Worm (Caenorhabditis elegans): ENCODE measurements around the gene F22E5.9.
"Not testable (repeated sequence)": the region's sequence is repeated elsewhere in the genome, so short reads cannot be mapped to it uniquely, and the experiment has no call there.

Gene F22E5.9

DNA sequence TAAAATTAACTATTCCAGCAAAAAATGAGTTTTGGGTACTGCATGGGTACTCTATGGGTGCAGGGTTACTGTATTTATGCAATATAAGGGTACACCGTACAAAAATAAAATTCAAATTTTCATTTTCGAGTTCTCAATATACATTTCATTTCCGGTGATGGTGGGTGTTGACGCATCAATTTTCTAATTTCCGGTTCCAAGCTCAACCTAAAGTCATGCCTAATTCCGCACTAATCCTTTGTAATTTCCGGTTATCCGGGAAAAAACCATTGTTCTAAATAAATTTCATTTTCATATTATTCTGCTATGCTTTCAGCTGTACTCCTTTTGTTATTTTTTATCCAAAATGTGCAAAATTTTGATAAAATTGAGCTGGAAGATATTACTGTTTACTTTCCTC is 21.2 kb downstream of the F22E5.9 start, which contains the start of gene gcy-21:
TSS of gene gcy-21 (plus strand) at position 301 of the 400 bp plus-strand sequence.
- TF ChIP-seq ceh-14 (tag; optimal IDR thresholded peaks at IDR 0.05): no peak
- no peak for TF ChIP-seq unc-55 (GFP tag; optimal IDR thresholded peaks at IDR 0.05)
- TF ChIP-seq lim-6 (tag; optimal IDR thresholded peaks at IDR 0.05): no peak
- no peak for TF ChIP-seq ceh-22 (tag; optimal IDR thresholded peaks at IDR 0.05)
- no peak for TF ChIP-seq C38D4.7 (GFP tag; optimal IDR thresholded peaks at IDR 0.05)
- no peak for TF ChIP-seq elt-2 (tag; optimal IDR thresholded peaks at IDR 0.05)
- no peak for TF ChIP-seq nhr-11 (tag; optimal IDR thresholded peaks at IDR 0.05)

DNA sequence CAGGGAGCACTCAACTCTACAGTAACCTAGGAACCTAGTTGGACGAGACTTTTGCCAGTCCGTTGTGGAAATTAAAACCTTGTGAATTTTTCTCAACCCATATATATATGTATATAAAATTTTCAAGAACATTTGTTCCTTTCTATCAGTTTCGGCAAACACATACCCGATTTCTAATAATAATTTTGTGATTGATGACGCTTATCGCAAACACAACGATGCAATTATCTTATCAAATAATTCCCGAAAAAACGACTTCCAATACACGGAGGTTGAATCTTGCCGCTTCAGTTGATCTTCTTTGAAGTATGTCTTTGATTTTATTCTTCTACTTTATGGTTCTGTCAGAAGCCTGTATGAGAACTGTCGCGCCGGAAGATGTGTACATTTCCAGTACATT is 26.9 kb downstream of the F22E5.9 start, which contains the start of gene F22E5.2:
TSS of gene F22E5.2 (plus strand) at position 301 of the 400 bp plus-strand sequence.
- not testable (repeated sequence) for TF ChIP-seq ceh-2, ceh-30, rnt-1 (tag; optimal IDR thresholded peaks at IDR 0.05)

DNA sequence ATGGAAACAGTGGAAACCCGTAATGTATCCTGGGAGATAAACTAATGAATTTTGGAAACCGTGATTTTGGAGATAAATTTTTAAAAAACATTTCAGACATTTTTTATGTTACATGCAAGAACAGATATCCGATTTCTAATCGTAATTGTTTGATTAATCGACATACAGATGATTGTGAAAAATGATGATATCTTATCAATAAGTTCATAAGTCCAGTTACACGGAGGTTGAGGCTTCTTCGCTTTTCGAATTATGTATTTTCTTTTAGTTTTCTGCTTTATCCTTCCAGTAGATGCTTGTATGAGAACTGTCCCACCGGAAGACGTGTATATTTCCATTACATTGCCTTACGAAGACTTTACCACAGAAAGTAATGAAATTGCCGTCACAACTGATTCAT is 27.4 kb downstream of the F22E5.9 start, which contains the start of gene F22E5.22:
TSS of gene F22E5.22 (plus strand) at position 301 of the 400 bp plus-strand sequence.
- TF ChIP-seq tbx-2 (tag; optimal IDR thresholded peaks at IDR 0.05) (no peak), tbx-7 (tag; optimal IDR thresholded peaks at IDR 0.05) (no peak), ceh-6 (GFP tag; optimal IDR thresholded peaks at IDR 0.05) (no peak)

DNA sequence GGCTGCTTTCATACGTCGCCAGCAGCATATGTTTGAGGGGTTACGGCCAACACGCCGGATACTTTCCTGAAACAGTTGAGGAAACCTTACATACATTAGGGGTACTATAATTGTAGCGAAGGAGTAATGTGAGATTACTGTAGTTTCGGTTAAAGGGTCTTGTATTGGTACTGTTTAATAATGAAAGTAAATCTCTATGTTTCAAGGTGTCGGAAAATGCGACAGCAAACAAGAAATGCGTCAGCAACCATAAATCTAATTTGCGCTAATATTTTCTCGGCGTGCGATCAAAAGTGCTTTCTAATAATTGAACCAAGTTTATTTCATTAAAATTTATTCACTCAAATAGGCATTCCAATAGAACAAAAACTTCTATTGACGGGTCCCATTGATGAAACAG is 34.1 kb downstream of the F22E5.9 start, which contains the start of gene sri-57:
TSS of gene sri-57 (minus strand) at position 101 of the 400 bp plus-strand sequence.
- not testable (repeated sequence) for TF ChIP-seq ceh-2, dve-1, ceh-9 (tag; optimal IDR thresholded peaks at IDR 0.05)

DNA sequence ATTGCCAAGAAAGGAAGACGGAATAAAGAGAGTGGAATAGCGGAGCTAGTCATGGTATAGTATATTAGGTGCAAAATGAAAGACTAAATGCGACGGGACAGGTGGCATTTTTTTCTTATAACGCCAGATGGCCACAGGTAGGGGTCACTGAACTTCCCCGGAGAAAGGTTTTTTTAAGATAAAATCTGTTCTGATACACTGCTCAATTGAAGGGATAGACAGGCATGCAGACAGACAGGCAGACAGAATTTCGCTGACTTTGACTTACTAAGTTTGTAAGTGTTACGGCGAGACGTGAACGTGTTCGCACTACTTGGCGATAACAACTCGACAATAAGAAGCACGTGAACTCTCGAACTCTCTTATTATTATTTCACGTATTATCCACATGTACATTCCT is 35.3 kb downstream of the F22E5.9 start, which contains the start of the genes F22E5.20 and F22E5.1:
TSS of gene F22E5.20 (minus strand) at position 101 of the 400 bp plus-strand sequence.
TSS of gene F22E5.1 (plus strand) at position 242 of the 400 bp plus-strand sequence.
- not testable (repeated sequence) for TF ChIP-seq ceh-6 (GFP tag; optimal IDR thresholded peaks at IDR 0.05); syd-9 (tag; optimal IDR thresholded peaks at IDR 0.05); ceh-24 (tag; optimal IDR thresholded peaks at IDR 0.05)

DNA sequence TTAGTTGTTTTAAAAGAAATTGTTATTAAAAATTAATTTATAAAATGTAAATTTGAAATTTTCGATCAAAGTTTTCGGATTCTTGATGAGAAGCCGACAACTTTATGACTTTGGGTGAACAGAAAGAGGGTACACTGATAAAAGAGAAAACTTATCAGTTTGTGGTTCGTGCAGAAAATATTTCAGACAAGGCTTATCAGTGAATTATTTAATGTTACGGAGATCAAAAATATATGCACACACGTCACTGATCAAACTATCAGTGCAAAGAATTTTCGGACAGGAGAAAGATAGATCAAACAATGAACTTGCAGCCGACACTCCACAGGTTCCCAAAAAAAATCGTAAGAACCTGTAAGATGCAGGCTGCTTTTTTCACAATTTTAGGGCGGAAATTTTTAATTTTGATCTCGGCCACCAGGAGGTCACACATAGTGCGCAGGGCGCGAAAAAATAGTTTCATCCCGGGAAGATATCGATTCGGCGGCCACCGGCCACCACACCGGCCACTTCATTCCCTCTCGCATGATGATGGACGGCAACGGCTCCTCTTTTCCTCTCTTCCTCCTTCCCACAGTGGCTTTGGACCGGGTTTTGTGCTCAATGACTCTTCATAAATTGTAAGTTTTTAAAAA is 39.5 kb downstream of the F22E5.9 start, which contains the start of gene F22E5.17:
TSS of gene F22E5.17 (plus strand) at position 508 of the 635 bp plus-strand sequence.
- no peak for TF ChIP-seq che-1 (tag; optimal IDR thresholded peaks at IDR 0.05)
- peak; percentile 84 for TF ChIP-seq elt-2 (tag; optimal IDR thresholded peaks at IDR 0.05)

DNA sequence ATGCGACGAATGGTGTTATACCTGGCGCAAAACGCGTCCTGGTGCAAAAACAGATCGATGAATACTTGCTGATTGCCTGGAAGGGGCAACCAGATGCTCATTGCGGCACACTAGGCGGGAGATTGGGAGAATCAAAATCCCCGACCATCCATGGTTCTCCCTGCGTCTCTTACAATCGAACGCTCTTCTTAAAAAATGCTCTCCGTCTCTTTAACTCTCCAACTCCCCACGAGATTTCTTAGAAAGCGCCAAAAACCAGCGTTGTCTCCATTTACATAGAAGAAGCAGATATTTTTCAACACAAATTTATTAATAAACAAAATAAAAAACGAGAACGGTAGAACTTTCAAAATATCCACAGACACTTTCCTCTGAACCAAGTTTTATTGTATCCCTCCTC is 42.9 kb downstream of the F22E5.9 start, which contains the start of gene F34D6.1:
TSS of gene F34D6.1 (minus strand) at position 101 of the 400 bp plus-strand sequence.
- no peak for TF ChIP-seq pat-9 (tag; optimal IDR thresholded peaks at IDR 0.05)
- no peak for TF ChIP-seq nhr-232 (tag; optimal IDR thresholded peaks at IDR 0.05)
- TF ChIP-seq hlh-8 (tag; optimal IDR thresholded peaks at IDR 0.05): no peak
- TF ChIP-seq ahr-1 (tag; optimal IDR thresholded peaks at IDR 0.05): no peak
- TF ChIP-seq unc-3 (GFP tag; conservative IDR thresholded peaks at IDR 0.05): no peak
- no peak for TF ChIP-seq unc-3 (tag; optimal IDR thresholded peaks at IDR 0.05)
- no peak for TF ChIP-seq ttx-3 (tag; optimal IDR thresholded peaks at IDR 0.05)
- TF ChIP-seq unc-55 (GFP tag; optimal IDR thresholded peaks at IDR 0.05): no peak
- TF ChIP-seq hlh-15 (tag; optimal IDR thresholded peaks at IDR 0.05): no peak
- no peak for TF ChIP-seq sox-2 (GFP tag; IDR thresholded peaks at IDR 0.05)
- no peak for TF ChIP-seq K02D7.2 (tag; optimal IDR thresholded peaks at IDR 0.05)
- no peak for TF ChIP-seq ztf-16 (tag; optimal IDR thresholded peaks at IDR 0.05)
- TF ChIP-seq pha-2 (tag; optimal IDR thresholded peaks at IDR 0.05): no peak
- TF ChIP-seq ceh-45 (GFP tag; IDR thresholded peaks at IDR 0.05): no peak

All from whole organism, late embryonic.